Worm (Caenorhabditis elegans) whole organism, late embryonic: ENCODE data around the gene R03E9.2.

Source experiments
- C38D4.7 ChIP-seq: fragments of 200-800 bp; sonication (Bioruptor generic); optimal IDR thresholded peaks from 2 replicates; lab custom pipeline; 2018; ENCODE audit warnings: mild to moderate bottlenecking, missing genetic modification characterization, moderate library complexity, missing compliant biosample characterization
- K02D7.2 ChIP-seq: sonication (generic microtip); optimal IDR thresholded peaks from 2 replicates; lab custom pipeline; 2017; ENCODE audit warnings: mild to moderate bottlenecking, missing genetic modification characterization, missing compliant biosample characterization
- K09A11.1 ChIP-seq: sonication (generic microtip); optimal IDR thresholded peaks from 2 replicates; lab custom pipeline; 2017; ENCODE audit warnings: antibody characterized with exemption, mild to moderate bottlenecking, missing genetic modification characterization, missing compliant biosample characterization; ENCODE audit not compliant: insufficient read depth
- T23F11.4 ChIP-seq: fragments of 200-800 bp; sonication (Bioruptor generic); optimal IDR thresholded peaks from 2 replicates; lab custom pipeline; 2018; ENCODE audit warnings: mild to moderate bottlenecking, missing genetic modification characterization, missing compliant biosample characterization
- Y22D7AL.16 ChIP-seq: sonication (generic microtip); optimal IDR thresholded peaks from 2 replicates; lab custom pipeline; 2016; ENCODE audit warnings: missing genetic modification characterization, missing compliant biosample characterization
- ahr-1 ChIP-seq: sonication (generic microtip); optimal IDR thresholded peaks from 2 replicates; lab custom pipeline; 2016; ENCODE audit warnings: missing genetic modification characterization, missing compliant biosample characterization
- ama-1 ChIP-seq: fragments of 150-350 bp; optimal IDR thresholded peaks from 2 replicates; lab custom pipeline; 2014
- ceh-14 ChIP-seq: sonication (generic microtip); optimal IDR thresholded peaks from 2 replicates; lab custom pipeline; 2016; ENCODE audit warnings: missing genotype, missing genetic modification characterization, missing compliant biosample characterization
- ceh-18 ChIP-seq: sonication (generic microtip); optimal IDR thresholded peaks from 2 replicates; lab custom pipeline; 2016; ENCODE audit warnings: missing genetic modification characterization, missing compliant biosample characterization
- ceh-19 ChIP-seq: fragments of 200-800 bp; sonication (Bioruptor generic); optimal IDR thresholded peaks from 2 replicates; lab custom pipeline; 2018; ENCODE audit warnings: mild to moderate bottlenecking, missing genetic modification characterization, missing compliant biosample characterization
- ceh-30 ChIP-seq: fragments of 150-350 bp; optimal IDR thresholded peaks from 2 replicates; lab custom pipeline; 2014; ENCODE audit warnings: missing biosample characterization, missing genetic modification characterization
- ceh-31 ChIP-seq: sonication (generic microtip); optimal IDR thresholded peaks from 2 replicates; lab custom pipeline; 2016; ENCODE audit warnings: missing genetic modification characterization, missing compliant biosample characterization
- ceh-34 ChIP-seq: sonication (generic microtip); optimal IDR thresholded peaks from 2 replicates; lab custom pipeline; 2016; ENCODE audit warnings: mild to moderate bottlenecking, missing genetic modification characterization, missing compliant biosample characterization
- ceh-48 ChIP-seq: sonication (generic microtip); optimal IDR thresholded peaks from 2 replicates; lab custom pipeline; 2016; ENCODE audit warnings: missing genetic modification characterization, inconsistent platforms, missing compliant biosample characterization
- ceh-6 ChIP-seq: fragments of 200-800 bp; sonication (Bioruptor generic); optimal IDR thresholded peaks from 2 replicates; lab custom pipeline; 2018; ENCODE audit warnings: mild to moderate bottlenecking, missing genetic modification characterization, missing compliant biosample characterization
- ceh-9 ChIP-seq: sonication (generic microtip); optimal IDR thresholded peaks from 2 replicates; lab custom pipeline; 2016; ENCODE audit warnings: mild to moderate bottlenecking, missing genetic modification characterization, inconsistent platforms, missing compliant biosample characterization
- che-1 ChIP-seq: sonication (generic microtip); optimal IDR thresholded peaks from 2 replicates; lab custom pipeline; 2016; ENCODE audit warnings: mild to moderate bottlenecking, missing genetic modification characterization, missing compliant biosample characterization
- dmd-4 ChIP-seq: sonication (generic microtip); optimal IDR thresholded peaks from 2 replicates; lab custom pipeline; 2016; ENCODE audit warnings: borderline replicate concordance, missing genetic modification characterization, missing compliant biosample characterization
- dve-1 ChIP-seq: sonication (generic microtip); optimal IDR thresholded peaks from 2 replicates; lab custom pipeline; 2017; ENCODE audit warnings: antibody characterized with exemption, mild to moderate bottlenecking, missing genetic modification characterization, missing compliant biosample characterization
- elt-2 ChIP-seq: sonication (generic microtip); optimal IDR thresholded peaks from 2 replicates; lab custom pipeline; 2016; ENCODE audit warnings: missing genetic modification reagents, missing genetic modification characterization, missing compliant biosample characterization
- elt-4 ChIP-seq: sonication (generic microtip); optimal IDR thresholded peaks from 2 replicates; lab custom pipeline; 2016; ENCODE audit warnings: missing genetic modification characterization, missing compliant biosample characterization
- ets-4 ChIP-seq: sonication (generic microtip); optimal IDR thresholded peaks from 2 replicates; lab custom pipeline; 2016; ENCODE audit warnings: missing genetic modification characterization, missing compliant biosample characterization
- hlh-30 ChIP-seq: sonication (generic microtip); optimal IDR thresholded peaks from 2 replicates; lab custom pipeline; 2017; ENCODE audit warnings: antibody characterized with exemption, missing genetic modification characterization, missing compliant biosample characterization; ENCODE audit not compliant: insufficient read depth
- hlh-6 ChIP-seq: sonication (generic microtip); optimal IDR thresholded peaks from 2 replicates; lab custom pipeline; 2016; ENCODE audit warnings: missing genotype, missing genetic modification characterization, missing compliant biosample characterization
- lim-6 ChIP-seq: sonication (generic microtip); optimal IDR thresholded peaks from 2 replicates; lab custom pipeline; 2016; ENCODE audit warnings: missing genetic modification characterization, missing compliant biosample characterization
- nfya-1 ChIP-seq: sonication (generic microtip); optimal IDR thresholded peaks from 2 replicates; lab custom pipeline; 2017; ENCODE audit warnings: missing genetic modification characterization, mild to moderate bottlenecking, missing compliant biosample characterization, antibody characterized with exemption, moderate library complexity
- nhr-11 ChIP-seq: fragments of 150-350 bp; optimal IDR thresholded peaks from 2 replicates; lab custom pipeline; 2014; ENCODE audit warnings: missing biosample characterization, missing genetic modification characterization
- nhr-232 ChIP-seq: sonication (generic microtip); optimal IDR thresholded peaks from 2 replicates; lab custom pipeline; 2016; ENCODE audit warnings: missing genetic modification characterization, missing compliant biosample characterization
- pat-9 ChIP-seq: fragments of 200-800 bp; sonication (Bioruptor generic); optimal IDR thresholded peaks from 2 replicates; lab custom pipeline; 2018; ENCODE audit warnings: mild to moderate bottlenecking, missing genetic modification characterization, moderate library complexity, missing compliant biosample characterization
- pros-1 ChIP-seq: fragments of 150-350 bp; optimal IDR thresholded peaks from 2 replicates; lab custom pipeline; 2014; ENCODE audit warnings: missing biosample characterization, missing genetic modification reagents, missing genetic modification characterization
- ref-2 ChIP-seq: sonication (generic microtip); optimal IDR thresholded peaks from 2 replicates; lab custom pipeline; 2016; ENCODE audit warnings: missing genetic modification characterization, missing compliant biosample characterization
- rnt-1 ChIP-seq: sonication (generic microtip); optimal IDR thresholded peaks from 2 replicates; lab custom pipeline; 2016; ENCODE audit warnings: missing genetic modification characterization, missing compliant biosample characterization
- syd-9 ChIP-seq: sonication (generic microtip); optimal IDR thresholded peaks from 2 replicates; lab custom pipeline; 2016; ENCODE audit warnings: mild to moderate bottlenecking, missing genetic modification characterization, moderate library complexity, missing compliant biosample characterization
- tbx-2 ChIP-seq: sonication (generic microtip); optimal IDR thresholded peaks from 2 replicates; lab custom pipeline; 2016; ENCODE audit warnings: missing genetic modification characterization, missing compliant biosample characterization
- ttx-3 ChIP-seq: sonication (generic microtip); optimal IDR thresholded peaks from 2 replicates; lab custom pipeline; 2016; ENCODE audit warnings: missing genetic modification reagents, missing genetic modification characterization, missing compliant biosample characterization
- unc-3 ChIP-seq, 2 experiments: fragments of 200-800 bp in 1 of 2; sonication (Bioruptor generic) in 1 of 2; sonication (generic microtip) in 1 of 2; conservative IDR thresholded peaks in 1 of 2; optimal IDR thresholded peaks in 1 of 2; 2 replicates each; pipeline versions ENCODE4 v1.3.6 to Lab custom; 2016 to 2022; ENCODE audit warnings: missing compliant biosample characterization in 2 of 2, missing genetic modification characterization in 2 of 2, missing genetic modification reagents in 1 of 2
- unc-42 ChIP-seq: sonication (generic microtip); optimal IDR thresholded peaks from 2 replicates; lab custom pipeline; 2016; ENCODE audit warnings: missing genotype, missing genetic modification characterization, missing compliant biosample characterization
- unc-55 ChIP-seq: sonication (generic microtip); optimal IDR thresholded peaks from 2 replicates; lab custom pipeline; 2017; ENCODE audit warnings: missing biosample characterization, missing genetic modification reagents, missing genetic modification characterization
- unc-86 ChIP-seq: sonication (generic microtip); optimal IDR thresholded peaks from 2 replicates; lab custom pipeline; 2016; ENCODE audit warnings: missing genetic modification characterization, missing compliant biosample characterization
- zip-5 ChIP-seq: sonication (generic microtip); optimal IDR thresholded peaks from 2 replicates; lab custom pipeline; 2016; ENCODE audit warnings: missing genetic modification characterization, missing compliant biosample characterization

The R03E9.2 gene

DNA sequence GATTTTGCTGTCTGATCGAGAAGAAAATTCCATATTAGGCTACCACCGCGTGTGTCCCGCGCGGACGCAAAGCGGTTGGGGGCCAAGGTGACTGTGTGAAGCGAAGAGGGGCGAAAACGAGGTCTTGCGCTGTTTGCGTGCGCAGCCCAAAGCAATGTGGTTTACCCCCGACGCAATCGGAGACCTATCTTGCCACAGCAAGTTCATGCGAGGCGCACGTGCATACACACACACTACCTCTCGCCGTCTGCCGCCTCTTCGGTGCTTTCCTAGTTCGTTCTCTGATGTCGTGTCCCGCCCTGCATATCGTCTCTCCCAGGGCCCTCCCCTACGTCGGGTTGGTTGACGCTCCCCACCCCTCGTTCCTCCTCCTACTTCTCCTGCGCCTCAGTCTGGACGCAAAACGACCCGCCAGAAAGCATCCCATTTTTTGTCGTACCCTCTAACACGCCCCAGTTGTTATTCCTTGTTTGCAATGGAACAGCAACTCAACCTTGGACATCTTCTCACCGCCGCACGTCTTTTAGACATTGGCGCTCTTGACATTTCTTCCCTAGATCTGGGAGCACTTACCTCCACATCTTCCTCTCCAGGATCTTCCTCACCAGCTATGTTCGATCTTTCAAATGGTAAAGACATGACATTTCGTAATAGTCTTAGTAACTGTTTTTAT, 9.0 kb upstream of the R03E9.2 start, which contains the start of gene mdl-1 (continued):
- TF ChIP-seq ref-2, result peak; percentile 82
- no peak for TF ChIP-seq nhr-232 (tag; lab: Kevin White, UChicago)
- TF ChIP-seq tbx-2, result peak; percentile 88
- peak; percentile 65 for TF ChIP-seq pros-1 (tag; lab: Kevin White, UChicago)
- TF ChIP-seq ceh-30 (tag; lab: Kevin White, UChicago), result no peak
- TF ChIP-seq syd-9 (tag; lab: Kevin White, UChicago), result peak; percentile 58
- TF ChIP-seq T23F11.4 (GFP tag; lab: Kevin White, UChicago), result peak; percentile 85
- no peak for TF ChIP-seq unc-3 (GFP tag; conservative IDR thresholded peaks at IDR 0.05; lab: Robert Waterston, UW)
- peak; percentile 39 for TF ChIP-seq unc-3 (tag; optimal IDR thresholded peaks at IDR 0.05; lab: Kevin White, UChicago)
- TF ChIP-seq ceh-34 (tag; lab: Kevin White, UChicago), result peak; percentile 96
- no peak for TF ChIP-seq Y22D7AL.16 (tag; lab: Kevin White, UChicago)
- peak; percentile 58 for TF ChIP-seq ets-4 (tag; lab: Kevin White, UChicago)
- TF ChIP-seq ceh-6 (GFP tag; lab: Kevin White, UChicago), result peak; percentile 8
- TF ChIP-seq hlh-6 (tag; lab: Kevin White, UChicago), result no peak

DNA sequence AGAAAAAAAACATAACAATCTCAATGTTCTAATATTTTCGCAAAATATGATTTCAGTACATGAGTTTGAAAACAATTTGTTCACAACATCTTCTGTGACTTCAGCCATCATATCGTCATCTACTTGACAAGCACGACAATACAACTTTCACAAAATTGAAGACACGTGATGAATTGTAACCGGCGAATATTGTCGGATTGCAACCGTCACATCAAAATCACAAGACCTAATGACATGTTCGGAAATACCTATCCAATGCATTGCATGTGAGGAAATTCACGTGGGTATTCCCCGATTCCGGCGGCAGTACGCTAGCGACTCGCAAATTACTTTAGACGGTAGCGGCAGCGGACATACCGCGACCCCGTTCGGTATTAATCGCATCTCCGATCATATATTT, 8.4 kb upstream of the R03E9.2 start:
- TF ChIP-seq hlh-30 (tag; lab: Kevin White, UChicago) (peak; percentile 65), ceh-14 (tag; lab: Kevin White, UChicago) (no peak), unc-55 (peak; percentile 72)

DNA sequence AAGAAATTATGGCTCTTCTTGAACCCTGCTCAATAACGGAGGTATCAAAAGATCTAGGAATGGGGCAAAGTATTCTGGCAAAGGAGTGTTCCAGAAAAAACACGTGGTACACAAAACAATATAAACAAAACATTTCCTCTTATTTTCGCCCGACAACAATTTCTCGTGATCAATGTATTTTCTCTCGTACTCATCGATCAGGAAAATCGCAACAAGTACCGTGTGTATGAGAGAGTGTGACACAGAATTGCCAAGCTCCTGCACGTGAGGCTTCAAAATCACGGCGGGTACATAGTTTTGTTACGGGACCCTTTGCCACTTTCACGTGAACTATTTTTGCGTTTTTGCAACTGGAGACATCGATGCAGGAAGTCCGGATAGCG, 7.9 kb upstream of the R03E9.2 start:
- TF ChIP-seq ama-1 (lab: Kevin White, UChicago) (no peak), nfya-1 (no peak), lim-6 (no peak), elt-2 (tag; lab: Kevin White, UChicago) (no peak), K09A11.1 (no peak), K02D7.2 (tag; lab: Kevin White, UChicago) (no peak), elt-4 (tag; lab: Kevin White, UChicago) (no peak), hlh-30 (tag; lab: Kevin White, UChicago) (peak; percentile 74), dmd-4 (tag; lab: Kevin White, UChicago) (no peak), nhr-232 (tag; lab: Kevin White, UChicago) (no peak), nhr-11 (tag; lab: Kevin White, UChicago) (no peak), rnt-1 (tag; lab: Kevin White, UChicago) (no peak), ceh-18 (tag; lab: Kevin White, UChicago) (peak; percentile 12)

DNA sequence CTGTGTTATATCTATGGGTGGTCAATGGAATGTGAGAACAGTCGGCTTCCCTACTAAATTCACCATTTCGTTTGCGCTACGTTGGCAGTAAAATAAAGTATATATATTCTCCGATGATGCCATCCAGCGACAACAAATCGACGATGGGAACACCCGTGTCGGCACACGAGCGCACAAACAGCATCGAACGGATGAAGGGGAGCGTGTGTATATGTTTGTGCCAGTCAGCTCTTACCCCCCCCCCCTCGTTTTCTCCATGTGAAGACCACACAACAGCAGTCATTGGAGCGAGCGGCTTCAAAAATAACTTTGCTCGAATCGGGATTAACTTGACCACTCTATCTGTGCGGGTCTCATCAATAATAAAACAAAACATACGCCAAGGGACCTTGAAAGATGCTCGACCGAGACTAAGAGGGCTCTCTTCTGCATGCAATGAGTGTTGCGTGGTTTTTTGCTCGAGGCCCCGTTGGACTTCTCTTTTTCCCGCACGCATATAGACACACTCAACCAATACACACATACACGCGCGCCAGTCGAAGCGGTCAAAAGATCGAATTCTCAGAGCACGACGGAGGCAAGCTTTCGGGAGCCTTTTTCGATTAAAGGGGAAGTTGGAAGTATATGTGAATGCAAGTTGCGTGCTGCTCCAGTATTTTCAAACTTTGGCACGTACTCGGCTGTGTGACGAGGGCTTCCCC, 7.3 kb upstream of the R03E9.2 start:
- TF ChIP-seq che-1 (tag; lab: Kevin White, UChicago) (no peak), zip-5 (no peak), unc-86 (tag; lab: Kevin White, UChicago) (no peak), dve-1 (tag; lab: Kevin White, UChicago) (no peak), ref-2 (peak; percentile 3), ceh-34 (tag; lab: Kevin White, UChicago) (no peak), C38D4.7 (GFP tag; lab: Kevin White, UChicago) (no peak), ceh-31 (tag; lab: Kevin White, UChicago) (peak; percentile 6), unc-55 (no peak), hlh-6 (tag; lab: Kevin White, UChicago) (no peak), ceh-48 (tag; lab: Kevin White, UChicago) (no peak), elt-4 (tag; lab: Kevin White, UChicago) (no peak), unc-42 (tag; lab: Kevin White, UChicago) (peak; percentile 39), ceh-19 (GFP tag; lab: Kevin White, UChicago) (no peak), ceh-9 (tag; lab: Kevin White, UChicago) (no peak), ahr-1 (no peak), pat-9 (tag; lab: Kevin White, UChicago) (no peak), ttx-3 (tag; lab: Kevin White, UChicago) (no peak)
